Worm (Caenorhabditis elegans): ENCODE measurements around the gene wago-10.

The wago-10 gene

DNA sequence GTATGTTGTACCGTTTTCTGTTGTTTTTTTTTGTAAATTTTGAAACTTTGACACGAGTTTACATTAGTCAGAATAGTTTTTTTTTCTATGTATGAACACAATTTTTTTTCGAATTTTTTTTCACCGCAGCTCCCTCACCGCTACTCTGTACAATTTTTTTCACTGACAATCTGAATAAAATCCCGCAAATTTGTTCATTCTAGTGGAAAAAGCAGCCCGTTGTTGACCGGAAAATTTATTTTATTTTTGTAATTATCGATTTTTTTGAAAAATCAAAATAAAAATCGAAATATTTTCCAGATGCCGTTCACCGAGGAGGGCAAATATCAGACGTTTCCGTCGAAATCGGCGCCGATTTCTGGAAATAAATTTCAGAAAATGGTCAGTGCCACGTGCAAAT is 16.2 kb downstream of the wago-10 start, which contains the start of gene T22H9.1:
Gene T22H9.1, plus strand, starts transcription at position 301 of the 400 bp plus-strand sequence.
- no peak for TF ChIP-seq T26A5.8 (tag; optimal IDR thresholded peaks at IDR 0.05)
- no peak for TF ChIP-seq Y95B8A.8 (GFP tag; IDR thresholded peaks at IDR 0.05)
- no peak for TF ChIP-seq Y56A3A.18 (GFP tag; IDR thresholded peaks at IDR 0.05)
- TF ChIP-seq hlh-12 (tag; optimal IDR thresholded peaks at IDR 0.05) = no peak
- TF ChIP-seq ceh-58 (GFP tag; IDR thresholded peaks at IDR 0.05) = no peak
- TF ChIP-seq lin-40 (tag; optimal IDR thresholded peaks at IDR 0.05) = no peak
- TF ChIP-seq ztf-3 (GFP tag; optimal IDR thresholded peaks at IDR 0.05) = no peak
- no peak for TF ChIP-seq F57C9.4 (tag; optimal IDR thresholded peaks at IDR 0.05)
- no peak for TF ChIP-seq nhr-179 (tag; optimal IDR thresholded peaks at IDR 0.05)
- no peak for TF ChIP-seq C06A6.2 (GFP tag; conservative IDR thresholded peaks at IDR 0.05)
- no peak for TF ChIP-seq lin-35 (GFP tag; optimal IDR thresholded peaks at IDR 0.05)
- no peak for TF ChIP-seq nfya-2 (GFP tag; IDR thresholded peaks at IDR 0.05)
- TF ChIP-seq C17E4.6 (GFP tag; IDR thresholded peaks at IDR 0.05) = no peak
- no peak for TF ChIP-seq sdz-38 (tag; optimal IDR thresholded peaks at IDR 0.05)
- no peak for TF ChIP-seq Y53G8AR.9 (GFP tag; conservative IDR thresholded peaks at IDR 0.05)
- no peak for TF ChIP-seq attf-6 (GFP tag; IDR thresholded peaks at IDR 0.05)
- TF ChIP-seq hlh-26 (GFP tag; conservative IDR thresholded peaks at IDR 0.05) = no peak
- no peak for TF ChIP-seq sptf-2 (GFP tag; optimal IDR thresholded peaks at IDR 0.05)

DNA sequence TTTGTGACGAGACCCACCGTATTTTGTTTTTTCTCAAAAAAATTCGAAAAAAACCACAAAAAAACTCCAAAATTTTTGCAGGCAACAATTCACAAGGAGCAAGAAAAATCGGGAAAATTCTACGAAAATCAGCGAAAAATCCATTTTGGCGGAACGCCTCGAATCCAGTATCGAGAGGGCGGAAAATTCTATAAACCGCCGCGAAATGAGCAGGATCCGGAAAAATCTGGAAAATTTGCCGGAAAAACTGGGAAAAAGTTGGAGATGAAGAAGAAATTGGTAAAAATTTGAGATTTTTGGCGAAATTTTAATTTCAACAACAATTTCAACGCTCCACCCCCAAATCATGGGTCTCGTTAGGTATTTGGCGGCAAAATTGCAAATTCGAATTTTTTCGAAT is 16.8 kb downstream of the wago-10 start:
- TF ChIP-seq D2030.7 (GFP tag; IDR thresholded peaks at IDR 0.05) = no peak
- no peak for TF ChIP-seq efl-1 (GFP tag; optimal IDR thresholded peaks at IDR 0.05)

DNA sequence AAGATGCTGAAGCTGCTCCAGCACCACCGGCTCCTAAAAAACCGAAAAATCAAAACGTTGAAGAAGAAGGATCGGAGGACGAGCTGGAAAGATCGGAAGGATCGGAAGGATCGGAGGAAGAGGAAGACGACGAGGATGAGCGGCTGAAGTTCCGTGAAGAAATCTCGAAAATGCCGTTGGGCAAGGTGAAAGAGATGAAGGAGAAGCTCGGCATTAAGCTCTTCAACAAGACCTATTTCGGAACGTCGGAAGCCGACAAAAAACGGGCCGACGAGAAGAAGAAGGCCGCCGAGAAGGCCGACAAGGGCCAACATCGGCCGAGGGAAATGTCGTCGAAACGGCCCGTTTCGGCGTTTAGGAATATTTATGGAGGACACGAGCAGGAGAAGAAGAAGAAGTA is 18.1 kb downstream of the wago-10 start:
- TF ChIP-seq chd-7 (tag; optimal IDR thresholded peaks at IDR 0.05) (no peak), zfh-2 (GFP tag; conservative IDR thresholded peaks at IDR 0.05) (peak; percentile 41; the same call in 1 of the 2 replicates)

DNA sequence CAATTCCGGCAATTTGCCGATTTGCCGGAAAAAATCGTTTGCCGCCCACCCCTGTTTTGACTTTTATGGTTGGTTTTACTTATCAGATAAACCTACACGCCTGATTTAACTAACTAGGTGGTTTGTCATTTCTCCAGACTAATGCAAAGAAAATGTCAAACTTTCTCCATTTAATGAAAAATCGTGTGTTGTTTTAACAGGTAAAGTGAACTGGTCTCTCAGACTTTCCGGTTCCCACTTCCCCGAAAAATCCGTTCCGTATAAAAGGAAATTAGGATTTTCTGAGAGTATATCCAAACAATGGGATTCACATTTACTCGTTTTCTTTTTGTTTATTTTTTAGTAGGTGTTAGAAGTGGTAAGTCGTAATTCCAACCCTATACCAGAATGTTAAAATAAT is 21.4 kb downstream of the wago-10 start, which contains the start of gene mltn-6:
Gene mltn-6, plus strand, starts transcription at position 301 of the 400 bp plus-strand sequence.
- TF ChIP-seq unc-130 (GFP tag; optimal IDR thresholded peaks at IDR 0.05) (no peak), bed-1 (GFP tag; IDR thresholded peaks at IDR 0.05) (no peak), lsy-27 (tag; optimal IDR thresholded peaks at IDR 0.05; ENCODE audit: borderline replicate concordance, insufficient read depth) (no peak), T07F8.4 (tag; optimal IDR thresholded peaks at IDR 0.05) (no peak), somi-1 (GFP tag; optimal IDR thresholded peaks at IDR 0.05) (no peak), bed-2 (GFP tag; IDR thresholded peaks at IDR 0.05) (no peak), tbp1 (GFP tag; optimal IDR thresholded peaks at IDR 0.05) (no peak), F49E8.2 (tag; optimal IDR thresholded peaks at IDR 0.05; ENCODE audit: insufficient read depth) (no peak), D2030.7 (GFP tag; IDR thresholded peaks at IDR 0.05) (no peak), ama-1 (optimal IDR thresholded peaks at IDR 0.05) (no peak), ama-1 (GFP tag; optimal IDR thresholded peaks at IDR 0.05) (no peak), nhr-27 (tag; optimal IDR thresholded peaks at IDR 0.05) (no peak), F23B12.7 (tag; optimal IDR thresholded peaks at IDR 0.05; ENCODE audit: insufficient read depth) (no peak), zfh-2 (GFP tag; conservative IDR thresholded peaks at IDR 0.05) (no peak), nhr-80 (tag; optimal IDR thresholded peaks at IDR 0.05) (no peak), pbrm-1 (GFP tag; IDR thresholded peaks at IDR 0.05) (no peak), K12H6.12 (tag; optimal IDR thresholded peaks at IDR 0.05) (no peak), attf-5 (GFP tag; optimal IDR thresholded peaks at IDR 0.05) (no peak), snpc-1.3 (tag; optimal IDR thresholded peaks at IDR 0.05; ENCODE audit: insufficient read depth) (no peak)
